Fruit fly (Drosophila melanogaster): Measurements from ENCODE around the gene nej.

- no peak for TF ChIP-seq CG8301 (tag; optimal IDR thresholded peaks at IDR 0.05)
- TF ChIP-seq EcR (GFP tag; optimal IDR thresholded peaks at IDR 0.05), result no peak
- no peak for TF ChIP-seq CG10348 (GFP tag; IDR thresholded peaks at IDR 0.05)
- no peak for TF ChIP-seq Pif1B (GFP tag; optimal IDR thresholded peaks at IDR 0.05)
- TF ChIP-seq CG17806 (tag; optimal IDR thresholded peaks at IDR 0.05), result no peak
Observed at dm6 chrX:9727309-9727708, 40.4 kb upstream of the nej start.
